Worm (Caenorhabditis elegans): ENCODE measurements around the gene thoc-5.

The thoc-5 gene

ce11 chrIII:5395746-5396145 lies 46.5 kb upstream of the thoc-5 start:
- no peak for TF ChIP-seq lin-11 (tag; optimal IDR thresholded peaks at IDR 0.05)
- no peak for TF ChIP-seq ztf-1 (GFP tag; conservative IDR thresholded peaks at IDR 0.05)
- TF ChIP-seq lin-39 (tag; optimal IDR thresholded peaks at IDR 0.05) = no peak
- no peak for TF ChIP-seq egl-27 (tag; optimal IDR thresholded peaks at IDR 0.05)
- no peak for TF ChIP-seq ztf-11 (tag; optimal IDR thresholded peaks at IDR 0.05)
- no peak for TF ChIP-seq sma-9 (GFP tag; optimal IDR thresholded peaks at IDR 0.05)
- TF ChIP-seq sma-9 (tag; optimal IDR thresholded peaks at IDR 0.05) = no peak
- no peak for TF ChIP-seq ceh-82 (tag; optimal IDR thresholded peaks at IDR 0.05)
- no peak for TF ChIP-seq sem-4 (tag; optimal IDR thresholded peaks at IDR 0.05)
- TF ChIP-seq ZK546.5 (tag; optimal IDR thresholded peaks at IDR 0.05) = no peak

ce11 chrIII:5389365-5389764 lies 40.2 kb upstream of the thoc-5 start:
- no peak for TF ChIP-seq sma-3 (GFP tag; optimal IDR thresholded peaks at IDR 0.05)
- TF ChIP-seq lin-39 (tag; optimal IDR thresholded peaks at IDR 0.05) = no peak
- no peak for TF ChIP-seq lin-11 (tag; optimal IDR thresholded peaks at IDR 0.05)
- no peak for TF ChIP-seq F13H6.1 (tag; optimal IDR thresholded peaks at IDR 0.05)
- TF ChIP-seq ztf-1 (GFP tag; conservative IDR thresholded peaks at IDR 0.05) = no peak
- no peak for TF ChIP-seq elt-3 (tag; optimal IDR thresholded peaks at IDR 0.05)
- no peak for TF ChIP-seq ama-1 (optimal IDR thresholded peaks at IDR 0.05)
- TF ChIP-seq lsy-2 (tag; optimal IDR thresholded peaks at IDR 0.05) = no peak
- no peak for TF ChIP-seq mbf-1 (tag; optimal IDR thresholded peaks at IDR 0.05)
- TF ChIP-seq peb-1 (tag; optimal IDR thresholded peaks at IDR 0.05) = no peak
- no peak for TF ChIP-seq sma-9 (GFP tag; optimal IDR thresholded peaks at IDR 0.05)
- TF ChIP-seq sma-9 (tag; optimal IDR thresholded peaks at IDR 0.05) = no peak
- no peak for TF ChIP-seq sem-4 (tag; optimal IDR thresholded peaks at IDR 0.05)
- no peak for TF ChIP-seq nhr-6 (tag; optimal IDR thresholded peaks at IDR 0.05)
- no peak for TF ChIP-seq fos-1 (tag; optimal IDR thresholded peaks at IDR 0.05)
- no peak for TF ChIP-seq nhr-77 (tag; optimal IDR thresholded peaks at IDR 0.05)
- no peak for TF ChIP-seq unc-39 (tag; optimal IDR thresholded peaks at IDR 0.05)
- no peak for TF ChIP-seq nhr-25 (tag; optimal IDR thresholded peaks at IDR 0.05)
- no peak for TF ChIP-seq nhr-21 (tag; optimal IDR thresholded peaks at IDR 0.05)
- no peak for TF ChIP-seq mab-5 (tag; optimal IDR thresholded peaks at IDR 0.05)
- no peak for TF ChIP-seq ztf-4 (tag; optimal IDR thresholded peaks at IDR 0.05)

ce11 chrIII:5388113-5388512 lies 38.9 kb upstream of the thoc-5 start:
- TF ChIP-seq R02D3.7 (tag; optimal IDR thresholded peaks at IDR 0.05) = no peak
- TF ChIP-seq sma-3 (GFP tag; optimal IDR thresholded peaks at IDR 0.05) = no peak
- no peak for TF ChIP-seq alr-1 (tag; optimal IDR thresholded peaks at IDR 0.05)
- no peak for TF ChIP-seq lsy-2 (tag; optimal IDR thresholded peaks at IDR 0.05)
- no peak for TF ChIP-seq peb-1 (tag; optimal IDR thresholded peaks at IDR 0.05)
- TF ChIP-seq dmd-4 (tag; optimal IDR thresholded peaks at IDR 0.05) = no peak

ce11 chrIII:5385315-5385714 lies 36.1 kb upstream of the thoc-5 start, which contains the start of gene Y32H12A.7:
Gene Y32H12A.7, minus strand, starts transcription at chrIII:5385415.
- no peak for TF ChIP-seq ztf-1 (GFP tag; conservative IDR thresholded peaks at IDR 0.05)
- no peak for TF ChIP-seq nhr-12 (tag; optimal IDR thresholded peaks at IDR 0.05)

ce11 chrIII:5382073-5382472 lies 32.9 kb upstream of the thoc-5 start, which contains the start of gene Y32H12A.6:
Gene Y32H12A.6, minus strand, starts transcription at chrIII:5382173.
- no peak for TF ChIP-seq alr-1 (tag; optimal IDR thresholded peaks at IDR 0.05)
- no peak for TF ChIP-seq nhr-129 (tag; optimal IDR thresholded peaks at IDR 0.05)

ce11 chrIII:5380554-5380953 lies 31.4 kb upstream of the thoc-5 start:
- no peak for TF ChIP-seq mbf-1 (tag; optimal IDR thresholded peaks at IDR 0.05)
- no peak for TF ChIP-seq sma-9 (GFP tag; optimal IDR thresholded peaks at IDR 0.05)
- no peak for TF ChIP-seq sma-9 (tag; optimal IDR thresholded peaks at IDR 0.05)
- TF ChIP-seq skn-1 (tag; optimal IDR thresholded peaks at IDR 0.05) = no peak
- no peak for TF ChIP-seq nhr-6 (tag; optimal IDR thresholded peaks at IDR 0.05)
- TF ChIP-seq R02D3.7 (tag; optimal IDR thresholded peaks at IDR 0.05) = no peak
- no peak for TF ChIP-seq ama-1 (optimal IDR thresholded peaks at IDR 0.05)
- TF ChIP-seq nhr-11 (tag; optimal IDR thresholded peaks at IDR 0.05) = no peak
- no peak for TF ChIP-seq ztf-4 (tag; optimal IDR thresholded peaks at IDR 0.05)
- no peak for TF ChIP-seq mdl-1 (tag; optimal IDR thresholded peaks at IDR 0.05)
- TF ChIP-seq sma-3 (GFP tag; optimal IDR thresholded peaks at IDR 0.05) = no peak
- no peak for TF ChIP-seq zag-1 (tag; optimal IDR thresholded peaks at IDR 0.05)
